Fruit fly (Drosophila melanogaster): Measurements from ENCODE around the gene Dsk.
A peak's percentile ranks its signal among the peaks of the same experiment; 100 is the strongest.

Gene Dsk

dm6 chr3R:4232139-4233017, 42.3 kb upstream of the Dsk start, which contains the start of gene CG14641 (continued):
- TF ChIP-seq CG9876 (GFP tag; optimal IDR thresholded peaks at IDR 0.05) (no peak), gsb (GFP tag; IDR thresholded peaks at IDR 0.05) (no peak), CG14441 (GFP tag; IDR thresholded peaks at IDR 0.05) (no peak), CG30403 (GFP tag; optimal IDR thresholded peaks at IDR 0.05) (peak; percentile 19), CG15269 (tag; optimal IDR thresholded peaks at IDR 0.05) (no peak), cg (GFP tag; optimal IDR thresholded peaks at IDR 0.05) (no peak), CG1792 (GFP tag; optimal IDR thresholded peaks at IDR 0.05) (no peak), CG10431 (GFP tag; optimal IDR thresholded peaks at IDR 0.05) (no peak), onecut (GFP tag; IDR thresholded peaks at IDR 0.05) (no peak), ranshi (GFP tag; IDR thresholded peaks at IDR 0.05) (no peak), Awh (GFP tag; IDR thresholded peaks at IDR 0.05) (no peak), Nf-YA (GFP tag; IDR thresholded peaks at IDR 0.05) (no peak), pb (GFP tag; optimal IDR thresholded peaks at IDR 0.05) (no peak), CG8290 (GFP tag; optimal IDR thresholded peaks at IDR 0.05) (no peak), CG8290 (tag; optimal IDR thresholded peaks at IDR 0.05) (peak in 1 of 2 experiments; percentile 42), CG17612 (GFP tag; IDR thresholded peaks at IDR 0.05) (no peak), luna (GFP tag; optimal IDR thresholded peaks at IDR 0.05) (no peak), CG15011 (GFP tag; optimal IDR thresholded peaks at IDR 0.05) (no peak), hkb (optimal IDR thresholded peaks at IDR 0.05) (no peak), hkb (GFP tag; IDR thresholded peaks at IDR 0.05) (no peak), CG32532 (GFP tag; IDR thresholded peaks at IDR 0.05) (no peak), C15 (GFP tag; IDR thresholded peaks at IDR 0.05) (no peak), ftz-f1 (GFP tag; optimal IDR thresholded peaks at IDR 0.05) (no peak), Lim3 (GFP tag; IDR thresholded peaks at IDR 0.05) (no peak)

DNA sequence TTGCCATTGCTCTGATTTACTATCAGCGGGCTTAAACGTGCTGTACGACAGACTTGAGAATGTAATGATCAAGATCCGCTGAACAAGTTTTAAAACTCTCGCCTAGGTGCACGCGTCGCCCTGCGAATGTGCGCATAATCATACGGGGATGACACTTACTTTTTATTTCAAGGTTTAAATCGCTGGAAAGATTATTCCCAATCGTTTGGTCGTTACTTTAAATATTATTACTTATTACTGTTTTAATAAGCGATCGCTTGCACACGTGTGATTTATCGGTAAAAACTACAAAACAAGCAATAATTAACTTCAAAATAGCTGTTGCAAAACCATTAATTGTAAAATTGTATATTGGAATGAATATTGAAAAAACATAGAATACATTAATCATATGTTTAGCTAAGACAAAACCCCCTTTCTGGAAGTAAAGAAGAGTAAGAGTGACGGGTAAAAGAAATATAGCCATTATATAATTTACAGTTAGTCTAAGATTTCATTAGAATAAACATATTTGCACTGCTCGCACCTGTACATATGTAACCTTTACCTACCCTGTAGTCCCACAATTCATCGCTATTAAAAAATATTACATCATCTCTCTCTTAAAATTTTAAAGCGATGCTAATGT, 39.2 kb upstream of the Dsk start, which contains the start of gene DhpD:
TSS of gene DhpD (minus strand) at position 102 of the 628 bp plus-strand sequence.
- TF ChIP-seq Xrp1 (GFP tag; IDR thresholded peaks at IDR 0.05) (peak; percentile 81), chif (GFP tag; optimal IDR thresholded peaks at IDR 0.05) (peak; percentile 4 to 38), Eip74EF (GFP tag; optimal IDR thresholded peaks at IDR 0.05) (peak in 1 of 2 experiments; percentile 56), CG6689 (GFP tag; IDR thresholded peaks at IDR 0.05) (peak; percentile 63), chinmo (GFP tag; IDR thresholded peaks at IDR 0.05; ENCODE audit: partially characterized antibody) (peak; percentile 71; the same call in 2 of the 4 replicates), pan (optimal IDR thresholded peaks at IDR 0.05) (no peak), pan (GFP tag; optimal IDR thresholded peaks at IDR 0.05 in 1 of 2, IDR thresholded peaks at IDR 0.05 in 1 of 2) (peak in 1 of 2 experiments; percentile 74), Rfx (GFP tag; IDR thresholded peaks at IDR 0.05) (peak; percentile 92), fd64A (GFP tag; optimal IDR thresholded peaks at IDR 0.05) (no peak), sob (GFP tag; IDR thresholded peaks at IDR 0.05) (peak; percentile 76), CG1647 (GFP tag; optimal IDR thresholded peaks at IDR 0.05) (peak; percentile 49), CG4424 (GFP tag; optimal IDR thresholded peaks at IDR 0.05) (peak; percentile 68), ftz-f1 (GFP tag; optimal IDR thresholded peaks at IDR 0.05) (peak; percentile 91), CG4404 (GFP tag; IDR thresholded peaks at IDR 0.05) (peak; percentile 53; the same call in 1 of the 2 replicates), br (optimal IDR thresholded peaks at IDR 0.05) (no peak), Ets97D (GFP tag; optimal IDR thresholded peaks at IDR 0.05) (peak; percentile 54), CG12071 (GFP tag; optimal IDR thresholded peaks at IDR 0.05) (no peak), sens (GFP tag) (peak; percentile 87), CG2199 (GFP tag; IDR thresholded peaks at IDR 0.05) (peak; percentile 24; the same call in 1 of the 3 replicates), CG15011 (GFP tag; optimal IDR thresholded peaks at IDR 0.05) (peak; percentile 51), CG17612 (GFP tag; IDR thresholded peaks at IDR 0.05) (peak; percentile 68; the same call in 1 of the 2 replicates), sqz (GFP tag; optimal IDR thresholded peaks at IDR 0.05) (no peak), Pdp1 (GFP tag; optimal IDR thresholded peaks at IDR 0.05) (peak; percentile 39 to 93), CG6272 (GFP tag; IDR thresholded peaks at IDR 0.05) (peak; percentile 67; the same call in 1 of the 2 replicates), CG17802 (tag; optimal IDR thresholded peaks at IDR 0.05) (peak; percentile 1), CG7786 (GFP tag; optimal IDR thresholded peaks at IDR 0.05) (peak; percentile 63), bowl (GFP tag; IDR thresholded peaks at IDR 0.05) (no peak), Mes4 (GFP tag; optimal IDR thresholded peaks at IDR 0.05) (no peak), CG9215 (GFP tag; IDR thresholded peaks at IDR 0.05) (peak; percentile 69)

Measured in whole organism, embryonic.